Fruit fly (Drosophila melanogaster): ENCODE measurements around the gene CG6333.

CG6333 gene

DNA sequence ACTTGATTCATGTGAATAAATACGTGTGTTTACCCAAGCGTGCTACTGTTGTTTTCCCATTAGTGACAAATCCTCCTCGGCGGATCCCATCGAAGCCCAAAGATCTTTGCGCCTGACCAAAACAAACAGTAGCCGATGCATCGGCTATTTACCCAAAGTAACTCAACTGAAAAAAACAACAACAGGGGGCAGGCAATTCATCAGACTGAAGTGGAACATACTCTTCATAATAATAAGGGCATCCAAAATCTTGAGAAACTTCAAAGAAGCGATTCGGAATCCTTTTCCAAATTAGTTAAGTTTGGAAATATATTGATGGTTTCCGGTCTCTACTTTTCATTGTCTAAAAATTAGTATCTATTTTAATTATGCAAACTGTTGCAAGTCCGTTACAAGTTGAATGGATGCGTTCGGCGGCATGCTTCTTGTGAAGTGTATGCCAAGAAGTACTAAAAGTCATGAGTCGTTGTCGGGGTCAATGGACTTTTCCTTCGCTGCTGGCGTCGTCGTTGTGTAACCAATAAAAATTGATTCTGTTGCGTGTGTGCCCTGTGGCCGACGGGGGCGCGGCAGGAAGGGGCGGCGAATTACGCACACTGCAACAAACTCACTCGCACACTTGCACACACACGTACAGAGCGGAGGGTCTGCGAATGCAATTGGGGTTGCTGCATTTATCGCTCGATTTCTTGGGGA is 9.4 kb upstream of the CG6333 start (continued):
- TF ChIP-seq CG3838 (GFP tag; optimal IDR thresholded peaks at IDR 0.05) (no peak), chif (GFP tag; optimal IDR thresholded peaks at IDR 0.05) (peak; percentile 0 to 36), repo (GFP tag; optimal IDR thresholded peaks at IDR 0.05) (no peak), org-1 (GFP tag; optimal IDR thresholded peaks at IDR 0.05) (no peak), CG9437 (GFP tag; optimal IDR thresholded peaks at IDR 0.05) (no peak), p53 (GFP tag; optimal IDR thresholded peaks at IDR 0.05) (no peak), CG32772 (GFP tag; IDR thresholded peaks at IDR 0.05) (peak; percentile 29; the same call in 1 of the 2 replicates), aop (GFP tag; IDR thresholded peaks at IDR 0.05) (no peak), CG5180 (GFP tag; optimal IDR thresholded peaks at IDR 0.05) (peak; percentile 0), tll (GFP tag; optimal IDR thresholded peaks at IDR 0.05) (no peak), otp (GFP tag; IDR thresholded peaks at IDR 0.05) (no peak), nerfin-1 (tag; optimal IDR thresholded peaks at IDR 0.05) (no peak), Bteb2 (GFP tag; optimal IDR thresholded peaks at IDR 0.05) (no peak), Aef1 (GFP tag; IDR thresholded peaks at IDR 0.05) (no peak; the same call in 2 of the 3 replicates), Usf (GFP tag; optimal IDR thresholded peaks at IDR 0.05) (no peak), ac (GFP tag; optimal IDR thresholded peaks at IDR 0.05) (no peak), CG1832 (GFP tag; optimal IDR thresholded peaks at IDR 0.05) (no peak), Oaz (GFP tag; IDR thresholded peaks at IDR 0.05) (no peak), hkb (optimal IDR thresholded peaks at IDR 0.05) (no peak), hkb (GFP tag; IDR thresholded peaks at IDR 0.05) (no peak), lmd (GFP tag; IDR thresholded peaks at IDR 0.05) (peak; percentile 29; the same call in 1 of the 2 replicates), ftz-f1 (GFP tag; optimal IDR thresholded peaks at IDR 0.05) (no peak), gsb-n (tag; optimal IDR thresholded peaks at IDR 0.05) (no peak), CG15269 (tag; optimal IDR thresholded peaks at IDR 0.05) (no peak), sens-2 (GFP tag; IDR thresholded peaks at IDR 0.05) (no peak), maf-S (GFP tag; optimal IDR thresholded peaks at IDR 0.05) (no peak), rib (GFP tag; IDR thresholded peaks at IDR 0.05) (no peak), NC2β (GFP tag; optimal IDR thresholded peaks at IDR 0.05) (no peak), CG17802 (tag; optimal IDR thresholded peaks at IDR 0.05) (no peak), Ptx1 (GFP tag; IDR thresholded peaks at IDR 0.05) (peak; percentile 29; the same call in 1 of the 2 replicates), esg (GFP tag; conservative IDR thresholded peaks at IDR 0.05) (no peak), CG42726 (GFP tag; IDR thresholded peaks at IDR 0.05; ENCODE audit: partially characterized antibody) (no peak), CG17829 (tag; optimal IDR thresholded peaks at IDR 0.05) (peak; percentile 52), bbx (GFP tag; IDR thresholded peaks at IDR 0.05; ENCODE audit: partially characterized antibody) (no peak), CG4282 (GFP tag; optimal IDR thresholded peaks at IDR 0.05) (no peak), crc (GFP tag; optimal IDR thresholded peaks at IDR 0.05) (no peak), Scr (GFP tag; IDR thresholded peaks at IDR 0.05; ENCODE audit: partially characterized antibody) (no peak), CG16863 (GFP tag; optimal IDR thresholded peaks at IDR 0.05) (peak; percentile 24), Dad (GFP tag; optimal IDR thresholded peaks at IDR 0.05) (no peak), z (GFP tag; IDR thresholded peaks at IDR 0.05) (peak; percentile 29; the same call in 1 of the 3 replicates), Hand (GFP tag; optimal IDR thresholded peaks at IDR 0.05) (no peak), chn (GFP tag; optimal IDR thresholded peaks at IDR 0.05) (no peak), tgo (GFP tag; IDR thresholded peaks at IDR 0.05) (no peak), phol (tag; optimal IDR thresholded peaks at IDR 0.05) (peak; percentile 61), vfl (GFP tag; optimal IDR thresholded peaks at IDR 0.05) (no peak), CG8089 (GFP tag; optimal IDR thresholded peaks at IDR 0.05) (no peak), so (GFP tag; IDR thresholded peaks at IDR 0.05) (no peak), CG14050 (GFP tag; IDR thresholded peaks at IDR 0.05) (no peak), bigmax (GFP tag; optimal IDR thresholded peaks at IDR 0.05) (no peak), Hr78 (GFP tag; optimal IDR thresholded peaks at IDR 0.05) (peak in 1 of 2 experiments; percentile 50), CG6654 (GFP tag; optimal IDR thresholded peaks at IDR 0.05) (no peak)

Data from whole organism, embryonic.